Worm (Caenorhabditis elegans): ENCODE measurements around the gene W05B10.6.

W05B10.6 gene

DNA sequence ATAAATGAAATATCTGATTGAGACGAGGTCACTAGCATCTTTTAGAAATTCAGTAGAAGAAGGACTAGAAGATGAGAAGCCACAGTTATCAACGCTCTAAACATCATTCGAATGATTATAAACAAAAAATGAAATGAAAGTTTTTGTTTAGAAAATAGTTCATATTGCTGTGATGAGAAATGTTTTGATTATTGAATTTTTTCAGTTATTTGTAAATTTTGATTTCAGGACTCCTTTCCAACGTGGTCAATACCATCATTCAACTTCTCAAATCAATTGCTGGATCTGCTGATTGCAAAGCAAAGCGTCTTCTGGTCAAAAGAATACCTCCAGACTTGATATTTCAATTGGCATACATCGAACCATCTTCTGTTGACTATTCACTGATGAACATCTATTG is at the start of gene W05B10.6:
Gene W05B10.6 (minus strand): TSS at position 101 of the 400 bp plus-strand sequence.
- no peak for TF ChIP-seq sea-1 (GFP tag; conservative IDR thresholded peaks at IDR 0.05)

ce11 chrV:12706511-12706910 is 48.5 kb upstream of the W05B10.6 start:
- TF ChIP-seq ama-1 (optimal IDR thresholded peaks at IDR 0.05) = no peak

- no peak for TF ChIP-seq pes-1 (GFP tag; IDR thresholded peaks at IDR 0.05)
- no peak for TF ChIP-seq tbx-11 (GFP tag; IDR thresholded peaks at IDR 0.05)
- no peak for TF ChIP-seq ets-7 (tag; optimal IDR thresholded peaks at IDR 0.05)
- no peak for TF ChIP-seq ceh-36 (tag; optimal IDR thresholded peaks at IDR 0.05)
- no peak for TF ChIP-seq F13C5.2 (tag; optimal IDR thresholded peaks at IDR 0.05)
- TF ChIP-seq sea-1 (GFP tag; conservative IDR thresholded peaks at IDR 0.05) = no peak
- no peak for TF ChIP-seq tbx-37 (GFP tag; conservative IDR thresholded peaks at IDR 0.05)
- TF ChIP-seq scrt-1 (GFP tag; IDR thresholded peaks at IDR 0.05) = no peak
- no peak for TF ChIP-seq hmbx-1 (tag; optimal IDR thresholded peaks at IDR 0.05)
- TF ChIP-seq ceh-13 (GFP tag; optimal IDR thresholded peaks at IDR 0.05) = no peak
- TF ChIP-seq flt-1 (GFP tag; IDR thresholded peaks at IDR 0.05) = no peak
- no peak for TF ChIP-seq hmg-4 (GFP tag; optimal IDR thresholded peaks at IDR 0.05)
Observed at ce11 chrV:12704077-12704476, 46.0 kb upstream of the W05B10.6 start, which contains the start of gene R11D1.1. TSS of gene R11D1.1 (plus strand) at chrV:12704377.

DNA sequence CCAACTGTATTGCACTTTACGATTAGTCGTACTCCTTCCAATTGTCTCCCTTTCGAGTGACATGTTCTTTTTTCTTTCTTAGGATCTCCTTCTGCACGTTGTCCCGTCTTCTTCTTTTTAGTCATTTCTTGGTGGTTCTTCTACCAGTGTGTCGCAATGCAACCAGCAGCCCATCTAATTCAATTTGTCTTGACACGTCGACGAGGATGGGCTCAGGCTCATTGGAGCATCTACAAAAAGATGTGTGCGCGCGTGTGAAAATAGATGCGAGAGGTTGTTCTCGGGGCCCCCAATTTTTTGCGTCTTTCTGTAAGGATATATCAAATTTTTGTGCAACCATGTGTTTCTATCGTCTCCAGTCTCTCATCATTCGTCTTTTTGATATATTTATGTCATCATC is 43.6 kb upstream of the W05B10.6 start:
- TF ChIP-seq ceh-13 (GFP tag; optimal IDR thresholded peaks at IDR 0.05) = no peak
- TF ChIP-seq tra-4 (tag; optimal IDR thresholded peaks at IDR 0.05) = no peak
- TF ChIP-seq sea-1 (GFP tag; conservative IDR thresholded peaks at IDR 0.05) = no peak
- no peak for TF ChIP-seq ets-7 (tag; optimal IDR thresholded peaks at IDR 0.05)
- no peak for TF ChIP-seq tbx-11 (GFP tag; IDR thresholded peaks at IDR 0.05)
- no peak for TF ChIP-seq scrt-1 (GFP tag; IDR thresholded peaks at IDR 0.05)

ce11 chrV:12697364-12697901 is 39.4 kb upstream of the W05B10.6 start, which contains the start of gene istr-1:
TSS of gene istr-1 (plus strand) at chrV:12697858.
- TF ChIP-seq hnd-1 (tag; optimal IDR thresholded peaks at IDR 0.05) = no peak

DNA sequence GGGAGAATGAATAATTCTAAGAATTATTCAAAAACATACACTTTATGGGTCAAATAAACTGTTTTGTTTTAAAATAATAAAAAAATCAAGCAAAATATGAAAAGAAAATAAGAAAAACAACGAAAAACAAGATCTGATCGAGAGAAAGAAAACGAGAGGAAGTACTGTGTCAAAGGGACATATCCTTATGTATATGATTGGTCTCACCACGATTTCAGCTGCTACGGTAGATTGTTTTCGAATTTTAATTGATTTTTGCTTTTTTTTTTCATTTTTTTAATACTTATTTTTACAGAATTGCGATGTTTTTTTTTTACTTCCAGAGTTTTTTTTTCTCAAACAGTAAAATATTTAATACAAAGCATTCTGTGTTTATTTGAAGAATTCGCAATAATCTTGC is 38.7 kb upstream of the W05B10.6 start:
- TF ChIP-seq hnd-1 (tag; optimal IDR thresholded peaks at IDR 0.05) (no peak), ceh-36 (tag; optimal IDR thresholded peaks at IDR 0.05) (no peak)

ce11 chrV:12695968-12696367 is 37.9 kb upstream of the W05B10.6 start, which contains the start of gene K10C8.4:
TSS of gene K10C8.4 (plus strand) at chrV:12696268.
- no peak for TF ChIP-seq B0310.2 (tag; optimal IDR thresholded peaks at IDR 0.05)
- no peak for TF ChIP-seq sea-1 (GFP tag; conservative IDR thresholded peaks at IDR 0.05)

DNA sequence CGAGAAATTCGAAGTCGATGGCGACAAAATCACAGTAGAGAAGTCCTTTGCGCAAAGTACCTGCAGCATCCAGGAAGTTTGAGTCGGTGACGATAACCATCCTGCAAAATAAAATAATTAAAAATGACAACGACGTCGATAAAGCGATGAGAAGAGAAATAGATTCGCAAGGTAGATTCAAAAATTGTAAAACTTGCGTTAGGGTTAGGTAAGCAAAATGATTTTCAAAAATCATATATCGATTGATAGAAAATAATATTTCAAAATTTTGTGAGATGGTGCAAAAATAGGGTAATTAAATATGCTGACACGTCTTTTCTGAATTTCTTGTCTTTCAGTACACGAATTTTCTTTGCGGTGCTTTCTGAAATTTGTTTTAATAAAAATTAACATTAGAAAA is 37.1 kb upstream of the W05B10.6 start, which contains the start of gene parn-1:
Gene parn-1 (minus strand): TSS at position 101 of the 400 bp plus-strand sequence.
- TF ChIP-seq tbx-11 (GFP tag; IDR thresholded peaks at IDR 0.05) (no peak), flt-1 (GFP tag; IDR thresholded peaks at IDR 0.05) (no peak), scrt-1 (GFP tag; IDR thresholded peaks at IDR 0.05) (no peak), ceh-13 (GFP tag; optimal IDR thresholded peaks at IDR 0.05) (no peak), ets-7 (tag; optimal IDR thresholded peaks at IDR 0.05) (no peak), ama-1 (optimal IDR thresholded peaks at IDR 0.05) (no peak), hmbx-1 (tag; optimal IDR thresholded peaks at IDR 0.05) (no peak), tbx-37 (GFP tag; conservative IDR thresholded peaks at IDR 0.05) (no peak), aly-1 (tag; optimal IDR thresholded peaks at IDR 0.05) (no peak), sea-1 (GFP tag; conservative IDR thresholded peaks at IDR 0.05) (no peak), tra-4 (tag; optimal IDR thresholded peaks at IDR 0.05) (no peak), pes-1 (GFP tag; IDR thresholded peaks at IDR 0.05) (no peak), B0310.2 (tag; optimal IDR thresholded peaks at IDR 0.05) (no peak), hmg-4 (GFP tag; optimal IDR thresholded peaks at IDR 0.05) (no peak), hnd-1 (tag; optimal IDR thresholded peaks at IDR 0.05) (no peak), ceh-36 (tag; optimal IDR thresholded peaks at IDR 0.05) (no peak), F13C5.2 (tag; optimal IDR thresholded peaks at IDR 0.05) (no peak)

- TF ChIP-seq ets-7 (tag; optimal IDR thresholded peaks at IDR 0.05) (no peak), tbx-37 (GFP tag; conservative IDR thresholded peaks at IDR 0.05) (no peak), B0310.2 (tag; optimal IDR thresholded peaks at IDR 0.05) (no peak), hnd-1 (tag; optimal IDR thresholded peaks at IDR 0.05) (no peak), ceh-36 (tag; optimal IDR thresholded peaks at IDR 0.05) (no peak), tra-4 (tag; optimal IDR thresholded peaks at IDR 0.05) (no peak), scrt-1 (GFP tag; IDR thresholded peaks at IDR 0.05) (no peak), flt-1 (GFP tag; IDR thresholded peaks at IDR 0.05) (no peak), tbx-11 (GFP tag; IDR thresholded peaks at IDR 0.05) (no peak)
Observed at ce11 chrV:12683205-12683604, 25.2 kb upstream of the W05B10.6 start.

DNA sequence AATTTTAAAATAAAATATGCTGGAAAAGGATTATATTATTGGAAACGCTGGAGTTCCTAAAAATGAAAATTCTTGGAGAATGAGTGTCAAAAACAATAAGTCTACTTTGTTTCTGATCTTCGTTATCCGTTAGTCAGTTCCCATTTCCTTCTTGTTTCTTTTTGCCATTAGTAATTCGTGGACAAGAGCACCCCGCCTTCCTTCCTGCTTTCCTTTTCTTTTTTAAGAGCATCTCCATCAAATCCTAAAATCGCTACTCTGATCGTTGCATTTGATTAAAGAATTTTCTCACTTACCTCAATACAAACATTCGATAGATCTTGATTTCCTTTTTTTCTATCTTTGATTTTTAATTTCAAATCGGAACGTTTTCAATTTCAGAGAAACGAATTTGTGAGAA is 21.8 kb upstream of the W05B10.6 start, which contains the start of gene frpr-15:
Gene frpr-15 (plus strand): TSS at position 301 of the 400 bp plus-strand sequence.
- TF ChIP-seq sea-1 (GFP tag; conservative IDR thresholded peaks at IDR 0.05) = no peak
- no peak for TF ChIP-seq ceh-13 (GFP tag; optimal IDR thresholded peaks at IDR 0.05)
- no peak for TF ChIP-seq B0310.2 (tag; optimal IDR thresholded peaks at IDR 0.05)
- no peak for TF ChIP-seq aly-1 (tag; optimal IDR thresholded peaks at IDR 0.05)
- TF ChIP-seq ceh-36 (tag; optimal IDR thresholded peaks at IDR 0.05) = no peak
- TF ChIP-seq tbx-37 (GFP tag; conservative IDR thresholded peaks at IDR 0.05) = no peak
- no peak for TF ChIP-seq tra-4 (tag; optimal IDR thresholded peaks at IDR 0.05)
- TF ChIP-seq ama-1 (optimal IDR thresholded peaks at IDR 0.05) = no peak
